In genomic region chr3L:12163082-12163481, dm6 we compare ENCODE assay signal across 1 fruit fly cellular context.
TF ChIP-seq lines count a peak whose summit lies in the region.

No protein-coding gene starts in this region.

TF ChIP-seq in whole organism, embryonic, 481 proteins besides CTCF, POLR2A, EP300 and RAD21 (continued from another document):
- no peak for TF ChIP-seq HmgZ (tag; optimal IDR thresholded peaks at IDR 0.05; lab: Kevin White, UChicago)
- no peak for TF ChIP-seq pnt (GFP tag; optimal IDR thresholded peaks at IDR 0.05; lab: Kevin White, UChicago)
- TF ChIP-seq exex (tag; optimal IDR thresholded peaks at IDR 0.05; lab: Kevin White, UChicago) = no peak
- TF ChIP-seq CG1603 (tag; optimal IDR thresholded peaks at IDR 0.05; lab: Kevin White, UChicago) = no peak
- TF ChIP-seq aop (GFP tag; IDR thresholded peaks at IDR 0.05; lab: Robert Waterston, UW) = no peak
- no peak for TF ChIP-seq CG15514 (GFP tag; optimal IDR thresholded peaks at IDR 0.05; lab: Kevin White, UChicago)
- peak; percentile 13; the same call in 1 of the 3 replicates for TF ChIP-seq CG14050 (GFP tag; IDR thresholded peaks at IDR 0.05; lab: Robert Waterston, UW)
- no peak for TF ChIP-seq CG5180 (GFP tag; optimal IDR thresholded peaks at IDR 0.05; lab: Kevin White, UChicago)
- TF ChIP-seq Dip3 (GFP tag; optimal IDR thresholded peaks at IDR 0.05; lab: Kevin White, UChicago) = no peak
- no peak for TF ChIP-seq CoRest (tag; optimal IDR thresholded peaks at IDR 0.05; lab: Kevin White, UChicago)
- no peak for TF ChIP-seq Deaf1 (tag; optimal IDR thresholded peaks at IDR 0.05; lab: Kevin White, UChicago)
- no peak for TF ChIP-seq D19B (GFP tag; optimal IDR thresholded peaks at IDR 0.05; lab: Kevin White, UChicago)
- TF ChIP-seq CG7786 (GFP tag; optimal IDR thresholded peaks at IDR 0.05; lab: Kevin White, UChicago) = no peak
- TF ChIP-seq CG4730 (GFP tag; IDR thresholded peaks at IDR 0.05; lab: Robert Waterston, UW) = no peak
- no peak for TF ChIP-seq CG17612 (GFP tag; IDR thresholded peaks at IDR 0.05; lab: Robert Waterston, UW)
- no peak for TF ChIP-seq CG11093 (GFP tag; IDR thresholded peaks at IDR 0.05; lab: Robert Waterston, UW)
- TF ChIP-seq lmd (GFP tag; IDR thresholded peaks at IDR 0.05; lab: Robert Waterston, UW) = 0 out of 2 replicates have a peak, but pooled peaks have one; percentile 15
- TF ChIP-seq CG1832 (GFP tag; optimal IDR thresholded peaks at IDR 0.05; lab: Kevin White, UChicago) = no peak
- TF ChIP-seq CG10147 (GFP tag; optimal IDR thresholded peaks at IDR 0.05; lab: Kevin White, UChicago) = no peak
- TF ChIP-seq so (GFP tag; IDR thresholded peaks at IDR 0.05; lab: Robert Waterston, UW) = no peak
- TF ChIP-seq CG8281 (tag; optimal IDR thresholded peaks at IDR 0.05; lab: Kevin White, UChicago) = no peak
- TF ChIP-seq ewg (GFP tag; optimal IDR thresholded peaks at IDR 0.05; lab: Kevin White, UChicago) = no peak
- TF ChIP-seq nmo (GFP tag; optimal IDR thresholded peaks at IDR 0.05; lab: Kevin White, UChicago) = peak; percentile 41
- TF ChIP-seq CG8089 (GFP tag; optimal IDR thresholded peaks at IDR 0.05; lab: Kevin White, UChicago) = no peak
- TF ChIP-seq grau (tag; optimal IDR thresholded peaks at IDR 0.05; lab: Kevin White, UChicago) = peak; percentile 11
- no peak for TF ChIP-seq CG10462 (GFP tag; optimal IDR thresholded peaks at IDR 0.05; lab: Kevin White, UChicago)
- no peak for TF ChIP-seq Rfx (GFP tag; IDR thresholded peaks at IDR 0.05; lab: Robert Waterston, UW)
- no peak for TF ChIP-seq CG6654 (GFP tag; optimal IDR thresholded peaks at IDR 0.05; lab: Kevin White, UChicago)
- TF ChIP-seq ssp (GFP tag; IDR thresholded peaks at IDR 0.05; lab: Robert Waterston, UW) = peak; percentile 38
- no peak for TF ChIP-seq CG32767 (GFP tag; IDR thresholded peaks at IDR 0.05; lab: Robert Waterston, UW)
- TF ChIP-seq gt (GFP tag; IDR thresholded peaks at IDR 0.05; lab: Robert Waterston, UW) = no peak
- TF ChIP-seq CG10209 (GFP tag; optimal IDR thresholded peaks at IDR 0.05; lab: Kevin White, UChicago) = no peak
- TF ChIP-seq slp2 (GFP tag; optimal IDR thresholded peaks at IDR 0.05; lab: Kevin White, UChicago) = no peak
- no peak for TF ChIP-seq Mad (GFP tag; optimal IDR thresholded peaks at IDR 0.05; lab: Kevin White, UChicago)
- TF ChIP-seq mirr (GFP tag; optimal IDR thresholded peaks at IDR 0.05; lab: Kevin White, UChicago) = no peak
- no peak for TF ChIP-seq CG1647 (GFP tag; optimal IDR thresholded peaks at IDR 0.05; lab: Kevin White, UChicago)
- TF ChIP-seq lola (GFP tag; optimal IDR thresholded peaks at IDR 0.05; lab: Kevin White, UChicago) = no peak
- TF ChIP-seq unpg (GFP tag; optimal IDR thresholded peaks at IDR 0.05; lab: Kevin White, UChicago) = no peak
- no peak for TF ChIP-seq CG3847 (GFP tag; IDR thresholded peaks at IDR 0.05; lab: Robert Waterston, UW)
- no peak for TF ChIP-seq CG17186 (GFP tag; optimal IDR thresholded peaks at IDR 0.05; lab: Kevin White, UChicago)
- TF ChIP-seq CG13894 (tag; optimal IDR thresholded peaks at IDR 0.05; lab: Kevin White, UChicago) = no peak
- no peak for TF ChIP-seq CG4854 (GFP tag; optimal IDR thresholded peaks at IDR 0.05; lab: Kevin White, UChicago)
- peak; percentile 49 for TF ChIP-seq Med (GFP tag; lab: Kevin White, UChicago)
- TF ChIP-seq Ptx1 (GFP tag; IDR thresholded peaks at IDR 0.05; lab: Robert Waterston, UW) = peak; percentile 36; the same call in 1 of the 2 replicates
- no peak for TF ChIP-seq cg (GFP tag; optimal IDR thresholded peaks at IDR 0.05; lab: Kevin White, UChicago)
- TF ChIP-seq HLH3B (GFP tag; IDR thresholded peaks at IDR 0.05; lab: Robert Waterston, UW) = 0 out of 2 replicates have a peak, but pooled peaks have one; percentile 44
- TF ChIP-seq cad (GFP tag; optimal IDR thresholded peaks at IDR 0.05; lab: Kevin White, UChicago) = no peak
- TF ChIP-seq prd (optimal IDR thresholded peaks at IDR 0.05; lab: Kevin White, UChicago) = no peak
- TF ChIP-seq prd (GFP tag; IDR thresholded peaks at IDR 0.05; lab: Robert Waterston, UW) = 0 out of 3 replicates have a peak, but pooled peaks have one; percentile 22
- TF ChIP-seq croc (GFP tag; conservative IDR thresholded peaks at IDR 0.05; lab: Robert Waterston, UW) = no peak
- TF ChIP-seq wek (GFP tag; optimal IDR thresholded peaks at IDR 0.05; lab: Kevin White, UChicago) = no peak
- TF ChIP-seq Sox102F (GFP tag; optimal IDR thresholded peaks at IDR 0.05; lab: Kevin White, UChicago) = no peak
- TF ChIP-seq CG7372 (GFP tag; IDR thresholded peaks at IDR 0.05; lab: Robert Waterston, UW) = no peak
- TF ChIP-seq CG11695 (GFP tag; IDR thresholded peaks at IDR 0.05; lab: Robert Waterston, UW) = no peak
- TF ChIP-seq CG13624 (GFP tag; optimal IDR thresholded peaks at IDR 0.05; lab: Kevin White, UChicago) = no peak
- no peak for TF ChIP-seq CG10366 (GFP tag; IDR thresholded peaks at IDR 0.05; lab: Robert Waterston, UW)
- TF ChIP-seq Doc3 (GFP tag; IDR thresholded peaks at IDR 0.05; lab: Robert Waterston, UW; ENCODE audit: partially characterized antibody) = no peak
- 0 out of 2 replicates have a peak, but pooled peaks have one; percentile 18 for TF ChIP-seq slbo (GFP tag; IDR thresholded peaks at IDR 0.05; lab: Robert Waterston, UW)
- TF ChIP-seq Abd-B (GFP tag; optimal IDR thresholded peaks at IDR 0.05; lab: Kevin White, UChicago) = no peak
- TF ChIP-seq Drgx (GFP tag; IDR thresholded peaks at IDR 0.05; lab: Robert Waterston, UW) = peak; percentile 18
- TF ChIP-seq CG10979 (tag; optimal IDR thresholded peaks at IDR 0.05; lab: Kevin White, UChicago) = no peak
- TF ChIP-seq jumu (GFP tag; optimal IDR thresholded peaks at IDR 0.05; lab: Kevin White, UChicago) = no peak
- no peak for TF ChIP-seq CG18619 (GFP tag; optimal IDR thresholded peaks at IDR 0.05; lab: Kevin White, UChicago)
- TF ChIP-seq Nf-YA (GFP tag; IDR thresholded peaks at IDR 0.05; lab: Robert Waterston, UW) = no peak
- no peak for TF ChIP-seq D19A (tag; optimal IDR thresholded peaks at IDR 0.05; lab: Kevin White, UChicago)
- TF ChIP-seq chm (GFP tag; IDR thresholded peaks at IDR 0.05; lab: Robert Waterston, UW) = no peak
- TF ChIP-seq CG31224 (GFP tag; IDR thresholded peaks at IDR 0.05; lab: Robert Waterston, UW) = no peak
- no peak for TF ChIP-seq CG12659 (GFP tag; optimal IDR thresholded peaks at IDR 0.05; lab: Kevin White, UChicago)
- TF ChIP-seq p53 (GFP tag; optimal IDR thresholded peaks at IDR 0.05; lab: Kevin White, UChicago) = no peak
- TF ChIP-seq CG17829 (tag; optimal IDR thresholded peaks at IDR 0.05; lab: Kevin White, UChicago) = no peak
- no peak for TF ChIP-seq cas (GFP tag; IDR thresholded peaks at IDR 0.05; lab: Robert Waterston, UW)
- no peak; the same call in 1 of the 2 replicates for TF ChIP-seq CG17328 (GFP tag; IDR thresholded peaks at IDR 0.05; lab: Robert Waterston, UW)
- no peak for TF ChIP-seq CG18262 (tag; optimal IDR thresholded peaks at IDR 0.05; lab: Kevin White, UChicago)
- no peak for TF ChIP-seq TFAM (GFP tag; optimal IDR thresholded peaks at IDR 0.05; lab: Kevin White, UChicago)
- no peak for TF ChIP-seq phol (tag; optimal IDR thresholded peaks at IDR 0.05; lab: Kevin White, UChicago)
- TF ChIP-seq da (GFP tag; optimal IDR thresholded peaks at IDR 0.05; lab: Kevin White, UChicago) = no peak
